Fruit fly (Drosophila melanogaster): Measurements from ENCODE around the gene CG7149.

DNA sequence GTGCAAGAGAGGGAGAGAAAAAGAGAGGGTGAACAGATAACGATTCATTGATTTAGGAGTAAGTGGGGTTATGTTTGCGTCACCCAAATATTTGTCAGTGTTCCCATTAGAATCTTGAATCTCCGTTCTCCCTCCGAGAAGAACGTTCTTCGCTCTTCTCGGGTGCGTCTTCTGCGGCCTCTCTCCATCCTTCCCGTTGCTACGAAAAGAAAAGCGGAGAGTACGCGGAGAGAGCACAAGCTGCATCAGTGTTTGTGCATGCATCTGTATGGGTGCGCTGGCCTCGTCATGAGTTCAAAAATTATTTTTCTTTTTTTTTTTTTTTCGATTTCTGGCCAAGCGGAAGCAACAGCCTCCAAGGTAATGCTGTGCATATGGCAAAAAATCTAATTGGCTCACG is 38.5 kb upstream of the CG7149 start:
- no peak for TF ChIP-seq rn (GFP tag; IDR thresholded peaks at IDR 0.05)
- no peak for TF ChIP-seq D1 (tag; optimal IDR thresholded peaks at IDR 0.05)
